Worm (Caenorhabditis elegans) whole organism, L2 larva: Measurements from ENCODE around the gene F59G1.8.
A peak's percentile ranks its signal among the peaks of the same experiment; 100 is the strongest.
"Not testable (repeated sequence)": the region's sequence is repeated elsewhere in the genome, so short reads cannot be mapped to it uniquely, and the experiment has no call there.

ENCODE experiments used
- C34F6.9 ChIP-seq: fragments of 150-350 bp; optimal IDR thresholded peaks from 2 replicates; lab custom pipeline; 2014; ENCODE audit warnings: missing biosample characterization, missing genetic modification characterization
- F13H6.1 ChIP-seq: sonication (generic microtip); optimal IDR thresholded peaks from 2 replicates; lab custom pipeline; 2016; ENCODE audit warnings: missing genetic modification characterization, missing compliant biosample characterization
- R02D3.7 ChIP-seq: fragments of 150-350 bp; optimal IDR thresholded peaks from 2 replicates; lab custom pipeline; 2014; ENCODE audit warnings: missing biosample characterization, missing genetic modification characterization
- Y55F3AM.14 ChIP-seq: fragments of 200-800 bp; sonication (Bioruptor generic); optimal IDR thresholded peaks from 2 replicates; lab custom pipeline; 2018; ENCODE audit warnings: mild to moderate bottlenecking, missing genetic modification characterization, missing compliant biosample characterization
- ZK546.5 ChIP-seq: sonication (generic microtip); optimal IDR thresholded peaks from 2 replicates; lab custom pipeline; 2017; ENCODE audit warnings: missing biosample characterization, missing genetic modification characterization
- alr-1 ChIP-seq: fragments of 150-350 bp; optimal IDR thresholded peaks from 2 replicates; lab custom pipeline; 2014; ENCODE audit warnings: missing biosample characterization, missing genetic modification characterization
- ama-1 ChIP-seq: fragments of 150-350 bp; optimal IDR thresholded peaks from 2 replicates; lab custom pipeline; 2018; ENCODE audit warnings: inconsistent platforms
- blmp-1 ChIP-seq: sonication (generic microtip); optimal IDR thresholded peaks from 2 replicates; lab custom pipeline; 2017; ENCODE audit warnings: missing genetic modification characterization, mild to moderate bottlenecking, missing compliant biosample characterization, antibody characterized with exemption, moderate library complexity; ENCODE audit not compliant: insufficient read depth
- ceh-16 ChIP-seq: fragments of 150-350 bp; optimal IDR thresholded peaks from 2 replicates; lab custom pipeline; 2014; ENCODE audit warnings: missing biosample characterization, missing genetic modification characterization
- ceh-82 ChIP-seq: fragments of 150-350 bp; optimal IDR thresholded peaks from 2 replicates; lab custom pipeline; 2014; ENCODE audit warnings: missing biosample characterization, missing genetic modification characterization
- dmd-4 ChIP-seq: sonication (generic microtip); optimal IDR thresholded peaks from 2 replicates; lab custom pipeline; 2017; ENCODE audit warnings: missing biosample characterization, missing genetic modification characterization
- egl-27 ChIP-seq: sonication (generic microtip); optimal IDR thresholded peaks from 3 replicates; lab custom pipeline; 2017; ENCODE audit warnings: missing biosample characterization, missing genetic modification reagents, missing genetic modification characterization
- elt-1 ChIP-seq: fragments of 150-350 bp; optimal IDR thresholded peaks from 2 replicates; lab custom pipeline; 2014; ENCODE audit warnings: missing biosample characterization, missing genetic modification characterization
- elt-3 ChIP-seq: sonication (generic microtip); optimal IDR thresholded peaks from 2 replicates; lab custom pipeline; 2017; ENCODE audit warnings: missing biosample characterization, missing genetic modification characterization
- gmeb-1 ChIP-seq: fragments of 150-350 bp; optimal IDR thresholded peaks from 2 replicates; lab custom pipeline; 2014; ENCODE audit warnings: missing biosample characterization, missing genetic modification characterization
- lin-11 ChIP-seq: fragments of 150-350 bp; sonication (generic microtip); optimal IDR thresholded peaks from 2 replicates; lab custom pipeline; 2014; ENCODE audit warnings: missing biosample characterization, missing genetic modification characterization, inconsistent platforms, mixed read lengths
- lin-13 ChIP-seq: fragments of 150-350 bp; optimal IDR thresholded peaks from 2 replicates; lab custom pipeline; 2014; ENCODE audit warnings: missing biosample characterization, missing genetic modification reagents, missing genetic modification characterization
- lsy-2 ChIP-seq, 2 experiments: fragments of 150-350 bp in 1 of 2; sonication (generic microtip) in 1 of 2; optimal IDR thresholded peaks; 2 replicates each; lab custom pipeline; 2014 to 2017; ENCODE audit warnings: missing biosample characterization in 2 of 2, missing genetic modification characterization in 2 of 2
- mab-5 ChIP-seq: fragments of 150-350 bp; optimal IDR thresholded peaks from 2 replicates; lab custom pipeline; 2014; ENCODE audit warnings: missing biosample characterization, missing genetic modification characterization
- mbf-1 ChIP-seq: sonication (generic microtip); optimal IDR thresholded peaks from 2 replicates; lab custom pipeline; 2017; ENCODE audit warnings: missing biosample characterization, missing genetic modification characterization
- mdl-1 ChIP-seq, 2 experiments: fragments of 150-350 bp in 1 of 2; sonication (generic microtip) in 1 of 2; optimal IDR thresholded peaks; 2 replicates each; lab custom pipeline; 2017; ENCODE audit warnings: missing biosample characterization in 2 of 2, missing genetic modification characterization in 2 of 2
- nhr-10 ChIP-seq: sonication (generic microtip); optimal IDR thresholded peaks from 2 replicates; lab custom pipeline; 2017; ENCODE audit warnings: missing biosample characterization, missing genetic modification characterization
- nhr-11 ChIP-seq: fragments of 150-350 bp; optimal IDR thresholded peaks from 2 replicates; lab custom pipeline; 2014; ENCODE audit warnings: missing biosample characterization, missing genetic modification characterization
- nhr-12 ChIP-seq: fragments of 150-350 bp; optimal IDR thresholded peaks from 2 replicates; lab custom pipeline; 2014; ENCODE audit warnings: missing biosample characterization, missing genetic modification characterization
- nhr-129 ChIP-seq: fragments of 150-350 bp; optimal IDR thresholded peaks from 2 replicates; lab custom pipeline; 2014; ENCODE audit warnings: missing biosample characterization, missing genetic modification characterization
- nhr-21 ChIP-seq: fragments of 150-350 bp; optimal IDR thresholded peaks from 2 replicates; lab custom pipeline; 2014; ENCODE audit warnings: missing biosample characterization, missing genetic modification characterization
- nhr-23 ChIP-seq: fragments of 150-350 bp; optimal IDR thresholded peaks from 2 replicates; lab custom pipeline; 2014; ENCODE audit warnings: missing biosample characterization, missing genetic modification reagents, missing genetic modification characterization
- nhr-237 ChIP-seq: fragments of 150-350 bp; optimal IDR thresholded peaks from 2 replicates; lab custom pipeline; 2014; ENCODE audit warnings: missing biosample characterization, missing genetic modification characterization
- nhr-25 ChIP-seq: fragments of 150-350 bp; sonication (generic microtip); optimal IDR thresholded peaks from 3 replicates; lab custom pipeline; 2014; ENCODE audit warnings: missing biosample characterization, missing genetic modification characterization
- nhr-6 ChIP-seq: fragments of 150-350 bp; optimal IDR thresholded peaks from 2 replicates; lab custom pipeline; 2014; ENCODE audit warnings: missing biosample characterization, missing genetic modification characterization
- sem-4 ChIP-seq: fragments of 150-350 bp; optimal IDR thresholded peaks from 2 replicates; lab custom pipeline; 2014; ENCODE audit warnings: missing biosample characterization, missing genetic modification reagents, missing genetic modification characterization
- skn-1 ChIP-seq: sonication (generic microtip); optimal IDR thresholded peaks from 2 replicates; lab custom pipeline; 2017; ENCODE audit warnings: missing biosample characterization, missing genetic modification characterization
- sma-3 ChIP-seq: sonication (generic microtip); optimal IDR thresholded peaks from 2 replicates; lab custom pipeline; 2016; ENCODE audit warnings: missing genetic modification reagents, missing genetic modification characterization, missing compliant biosample characterization
- sma-9 ChIP-seq, 2 experiments: fragments of 150-350 bp in 1 of 2; sonication (generic microtip) in 1 of 2; optimal IDR thresholded peaks; 2 replicates each; lab custom pipeline; 2014 to 2016; ENCODE audit warnings: missing genetic modification characterization in 2 of 2, mild to moderate bottlenecking in 1 of 2, missing biosample characterization in 1 of 2, missing compliant biosample characterization in 1 of 2, missing genetic modification reagents in 1 of 2, moderate library complexity in 1 of 2
- unc-55 ChIP-seq: fragments of 150-350 bp; sonication (generic microtip); optimal IDR thresholded peaks from 3 replicates; lab custom pipeline; 2014; ENCODE audit warnings: missing biosample characterization, missing genetic modification reagents, missing genetic modification characterization
- unc-62 ChIP-seq: fragments of 150-350 bp; optimal IDR thresholded peaks from 2 replicates; lab custom pipeline; 2014; ENCODE audit warnings: missing biosample characterization, missing genetic modification reagents, missing genetic modification characterization
- zag-1 ChIP-seq: fragments of 150-350 bp; optimal IDR thresholded peaks from 2 replicates; lab custom pipeline; 2014; ENCODE audit warnings: missing biosample characterization, missing genetic modification characterization
- ztf-11 ChIP-seq: sonication (generic microtip); optimal IDR thresholded peaks from 2 replicates; lab custom pipeline; 2017; ENCODE audit warnings: missing biosample characterization, missing genetic modification characterization
- ztf-4 ChIP-seq: fragments of 150-350 bp; optimal IDR thresholded peaks from 2 replicates; lab custom pipeline; 2014; ENCODE audit warnings: missing biosample characterization, missing genetic modification characterization

Gene F59G1.8

ce11 chrII:5874130-5874529 is 32.2 kb upstream of the F59G1.8 start:
- TF ChIP-seq sma-3 (GFP tag; lab: Kevin White, UChicago): peak; percentile 36
- TF ChIP-seq sma-9 (GFP tag; optimal IDR thresholded peaks at IDR 0.05; lab: Kevin White, UChicago): peak; percentile 64
- no peak for TF ChIP-seq sma-9 (tag; optimal IDR thresholded peaks at IDR 0.05; lab: Kevin White, UChicago)
- TF ChIP-seq R02D3.7 (tag; lab: Kevin White, UChicago): no peak
- TF ChIP-seq nhr-25 (tag; lab: Kevin White, UChicago): peak; percentile 3
- peak; percentile 46 for TF ChIP-seq C34F6.9
- no peak for TF ChIP-seq unc-55
- TF ChIP-seq nhr-129 (tag; lab: Kevin White, UChicago): peak; percentile 80
- peak in 1 of 2 experiments; percentile 27 for TF ChIP-seq lsy-2 (tag; optimal IDR thresholded peaks at IDR 0.05; lab: Kevin White, UChicago)
- TF ChIP-seq Y55F3AM.14 (GFP tag; lab: Kevin White, UChicago): no peak
- TF ChIP-seq sem-4 (tag; lab: Kevin White, UChicago): no peak
- peak; percentile 51 for TF ChIP-seq blmp-1 (tag; lab: Kevin White, UChicago)

DNA sequence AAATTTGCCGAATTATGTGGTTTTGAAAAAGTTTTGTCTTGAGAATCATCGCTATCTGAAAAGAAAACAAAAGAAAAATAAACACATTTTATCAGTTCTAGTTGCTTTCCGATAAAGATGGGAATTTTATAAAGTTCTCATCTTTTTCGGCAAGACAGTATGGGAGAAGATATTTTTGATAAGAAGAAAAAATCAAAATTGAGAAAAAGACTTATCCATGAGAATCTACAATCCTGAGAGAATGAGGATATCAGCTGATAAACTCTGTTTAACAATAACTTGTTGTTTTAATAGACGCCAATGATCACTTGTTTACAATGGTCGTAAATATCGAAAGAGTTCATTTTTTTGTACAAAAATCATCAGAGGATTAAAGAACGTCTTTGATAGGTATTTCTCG is 30.3 kb upstream of the F59G1.8 start, which contains the start of gene F55C12.6:
Gene F55C12.6 (minus strand): TSS at position 101 of the 400 bp plus-strand sequence.
- TF ChIP-seq nhr-6 (tag; lab: Kevin White, UChicago) (no peak), nhr-12 (no peak), unc-62 (GFP tag; lab: Kevin White, UChicago) (no peak), C34F6.9 (no peak), zag-1 (tag; lab: Kevin White, UChicago) (no peak), dmd-4 (tag; lab: Kevin White, UChicago) (no peak), egl-27 (no peak), ceh-16 (tag; lab: Kevin White, UChicago) (no peak), mdl-1 (tag; optimal IDR thresholded peaks at IDR 0.05; lab: Kevin White, UChicago) (no peak), alr-1 (tag; lab: Kevin White, UChicago) (no peak), mbf-1 (tag; lab: Kevin White, UChicago) (no peak), nhr-23 (tag; lab: Kevin White, UChicago) (no peak), F13H6.1 (no peak), ceh-82 (no peak), lin-13 (GFP tag; lab: Kevin White, UChicago) (no peak), Y55F3AM.14 (GFP tag; lab: Kevin White, UChicago) (no peak), ZK546.5 (tag; lab: Kevin White, UChicago) (no peak), R02D3.7 (tag; lab: Kevin White, UChicago) (no peak)

DNA sequence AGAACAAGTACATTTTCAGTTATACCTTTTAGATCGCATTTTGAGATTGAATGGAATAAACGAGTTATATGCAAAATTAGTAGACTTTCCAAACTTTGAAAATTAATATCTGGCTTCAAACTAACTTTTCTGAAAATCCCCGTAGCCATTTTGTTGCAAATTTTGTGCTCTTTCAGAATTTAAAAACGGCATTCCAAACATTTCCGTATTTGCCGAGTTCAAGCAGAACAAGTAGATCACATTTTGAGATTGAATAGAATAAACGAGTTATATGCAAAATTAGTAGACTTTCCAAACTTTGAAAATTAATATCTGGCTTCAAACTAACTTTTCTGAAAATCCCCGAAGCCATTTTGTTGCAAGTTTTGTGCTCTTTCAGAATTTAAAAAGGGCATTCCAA is 29.9 kb upstream of the F59G1.8 start, which contains the start of gene F55C12.2:
Gene F55C12.2 (plus strand): TSS at position 301 of the 400 bp plus-strand sequence.
- not testable (repeated sequence) for TF ChIP-seq elt-1, nhr-23, lin-11 (tag; lab: Kevin White, UChicago)

DNA sequence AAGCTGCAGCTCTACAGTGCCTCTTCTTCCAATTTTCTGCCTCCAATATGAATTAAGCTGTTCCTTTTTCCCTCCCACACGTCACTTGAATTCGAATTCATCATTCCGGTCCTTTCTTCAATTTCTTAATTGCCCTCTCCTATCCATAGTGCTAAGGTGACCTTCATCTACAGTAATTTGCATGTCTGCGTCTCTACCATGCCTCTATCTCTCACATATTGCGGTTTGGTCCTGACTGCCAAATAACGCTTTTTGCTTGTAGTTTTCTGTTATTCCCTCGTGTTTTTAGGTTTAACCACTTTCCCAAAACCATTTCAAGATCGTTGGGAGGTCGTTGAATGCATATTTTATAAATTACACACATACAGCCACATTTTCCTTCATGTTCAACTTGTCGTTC is 25.7 kb upstream of the F59G1.8 start:
- TF ChIP-seq lsy-2 (tag; optimal IDR thresholded peaks at IDR 0.05; lab: Kevin White, UChicago): peak in 1 of 2 experiments; percentile 10
- TF ChIP-seq lin-11 (tag; lab: Kevin White, UChicago): no peak
- TF ChIP-seq ceh-16 (tag; lab: Kevin White, UChicago): peak; percentile 3
- TF ChIP-seq unc-62 (GFP tag; lab: Kevin White, UChicago): no peak
- TF ChIP-seq nhr-11 (tag; lab: Kevin White, UChicago): no peak
- no peak for TF ChIP-seq ama-1 (lab: Kevin White, UChicago)
- peak; percentile 22 for TF ChIP-seq C34F6.9
- no peak for TF ChIP-seq sma-9 (GFP tag; optimal IDR thresholded peaks at IDR 0.05; lab: Kevin White, UChicago)
- no peak for TF ChIP-seq sma-9 (tag; optimal IDR thresholded peaks at IDR 0.05; lab: Kevin White, UChicago)
- no peak for TF ChIP-seq nhr-12
- TF ChIP-seq nhr-25 (tag; lab: Kevin White, UChicago): peak; percentile 72
- no peak for TF ChIP-seq nhr-6 (tag; lab: Kevin White, UChicago)
- TF ChIP-seq, all 48 proteins: peak for 4

- TF ChIP-seq nhr-11 (tag; lab: Kevin White, UChicago) (no peak), nhr-10 (tag; lab: Kevin White, UChicago) (no peak), unc-55 (no peak), elt-3 (tag; lab: Kevin White, UChicago) (no peak), ztf-4 (no peak), ceh-82 (no peak), lsy-2 (tag; optimal IDR thresholded peaks at IDR 0.05; lab: Kevin White, UChicago) (no peak), sma-3 (GFP tag; lab: Kevin White, UChicago) (no peak), mab-5 (tag; lab: Kevin White, UChicago) (no peak), nhr-6 (tag; lab: Kevin White, UChicago) (no peak), sma-9 (GFP tag; optimal IDR thresholded peaks at IDR 0.05; lab: Kevin White, UChicago) (no peak), sma-9 (tag; optimal IDR thresholded peaks at IDR 0.05; lab: Kevin White, UChicago) (no peak), ZK546.5 (tag; lab: Kevin White, UChicago) (no peak), sem-4 (tag; lab: Kevin White, UChicago) (no peak), gmeb-1 (no peak), skn-1 (tag; lab: Kevin White, UChicago) (no peak), nhr-237 (no peak), ztf-11 (tag; lab: Kevin White, UChicago) (no peak), nhr-21 (tag; lab: Kevin White, UChicago) (no peak), Y55F3AM.14 (GFP tag; lab: Kevin White, UChicago) (no peak)
These were observed 22.1 kb upstream of the F59G1.8 start, which contains the start of gene rfip-1 for ce11 chrII:5884252-5884651. Gene rfip-1, plus strand, starts transcription at chrII:5884552.
